Worm (Caenorhabditis elegans): ENCODE data around the gene F14H3.15.

- no peak for TF ChIP-seq unc-39 (tag; optimal IDR thresholded peaks at IDR 0.05)
- TF ChIP-seq mep-1 (tag; optimal IDR thresholded peaks at IDR 0.05) = no peak
- TF ChIP-seq nhr-76 (tag; optimal IDR thresholded peaks at IDR 0.05) = no peak
Observed at ce11 chrV:16080039-16080438, 20.0 kb upstream of the F14H3.15 start.

Data from whole organism, mixed stage, embryonic.